Worm (Caenorhabditis elegans) whole organism, young adult: Measurements from ENCODE around the gene usp-33.
"Not testable (repeated sequence)": the region's sequence is repeated elsewhere in the genome, so short reads cannot be mapped to it uniquely, and the experiment has no call there.

Experiments used
- T26A5.8 ChIP-seq: sonication (generic microtip); optimal IDR thresholded peaks from 2 replicates; lab custom pipeline; 2016; ENCODE audit warnings: missing genetic modification characterization, missing compliant biosample characterization
- unc-62 ChIP-seq: fragments of 150-350 bp; optimal IDR thresholded peaks from 2 replicates; lab custom pipeline; 2014; ENCODE audit warnings: missing biosample characterization, missing genetic modification reagents, missing genetic modification characterization

ce11 chrX:15635107-15635506 is 43.9 kb downstream of the usp-33 start:
- TF ChIP-seq T26A5.8 (tag; lab: Kevin White, UChicago); unc-62 (GFP tag; lab: Kevin White, UChicago): not testable (repeated sequence)
